Fruit fly (Drosophila melanogaster) whole organism, pupa: Measurements from ENCODE around the gene Desat2.

Source experiments
- CG10348 ChIP-seq: fragments of 200-800 bp; sonication (Bioruptor generic); IDR thresholded peaks from 2 replicates; pipeline ENCODE4 v1.3.6; 2022; ENCODE audit warnings: missing biosample characterization, missing genetic modification characterization
- CG12605 ChIP-seq: fragments of 200-800 bp; sonication (Bioruptor generic); IDR thresholded peaks from 2 replicates; pipeline ENCODE4 v1.3.6; 2022; ENCODE audit warnings: missing biosample characterization, missing genetic modification characterization
- CG13204 ChIP-seq: fragments of 200-800 bp; sonication (Bioruptor generic); optimal IDR thresholded peaks from 2 replicates; lab custom pipeline; 2018; ENCODE audit warnings: missing biosample characterization, mild to moderate bottlenecking, missing genetic modification characterization, moderate library complexity
- CG14655 ChIP-seq: fragments of 200-800 bp; sonication (Bioruptor generic); optimal IDR thresholded peaks from 3 replicates; lab custom pipeline; 2017; ENCODE audit warnings: mild to moderate bottlenecking, missing biosample characterization, missing genetic modification reagents, missing genetic modification characterization
- CG15710 ChIP-seq: fragments of 200-800 bp; sonication (Bioruptor generic); optimal IDR thresholded peaks from 2 replicates; lab custom pipeline; 2018; ENCODE audit warnings: missing biosample characterization, mild to moderate bottlenecking, missing genetic modification characterization, moderate library complexity
- CG17806 ChIP-seq: fragments of 200-800 bp; sonication (Bioruptor generic); optimal IDR thresholded peaks from 2 replicates; lab custom pipeline; 2018; ENCODE audit warnings: missing biosample characterization, mild to moderate bottlenecking, missing genetic modification characterization, moderate library complexity
- CG32121 ChIP-seq: fragments of 200-800 bp; sonication (Bioruptor generic); IDR thresholded peaks from 2 replicates; pipeline ENCODE4 v1.3.6; 2022; ENCODE audit warnings: missing biosample characterization, missing genetic modification characterization
- CG34367 ChIP-seq: fragments of 200-800 bp; sonication (Bioruptor generic); optimal IDR thresholded peaks from 2 replicates; lab custom pipeline; 2018; ENCODE audit warnings: missing biosample characterization, mild to moderate bottlenecking, missing genetic modification characterization
- CG4496 ChIP-seq: fragments of 200-800 bp; sonication (Bioruptor generic); IDR thresholded peaks from 3 replicates; pipeline ENCODE4 v1.3.6; 2022; ENCODE audit warnings: missing biosample characterization, missing genetic modification characterization
- CG8159 ChIP-seq: fragments of 200-800 bp; sonication (Bioruptor generic); optimal IDR thresholded peaks from 3 replicates; lab custom pipeline; 2018; ENCODE audit warnings: missing biosample characterization, mild to moderate bottlenecking, missing genetic modification characterization, moderate library complexity
- CG8301 ChIP-seq: fragments of 200-800 bp; sonication (Bioruptor generic); optimal IDR thresholded peaks from 2 replicates; lab custom pipeline; 2018; ENCODE audit warnings: missing biosample characterization, mild to moderate bottlenecking, missing genetic modification characterization
- CG9948 ChIP-seq: fragments of 200-800 bp; sonication (Bioruptor generic); optimal IDR thresholded peaks from 2 replicates; lab custom pipeline; 2018; ENCODE audit warnings: missing biosample characterization, mild to moderate bottlenecking, missing genetic modification characterization, moderate library complexity
- D1 ChIP-seq: fragments of 200-800 bp; sonication (Bioruptor generic); optimal IDR thresholded peaks from 2 replicates; lab custom pipeline; 2018; ENCODE audit warnings: missing biosample characterization, mild to moderate bottlenecking, missing genetic modification characterization, moderate library complexity
- EcR ChIP-seq: fragments of 200-800 bp; sonication (Bioruptor generic); optimal IDR thresholded peaks from 3 replicates; lab custom pipeline; 2019; ENCODE audit warnings: missing biosample characterization, missing genetic modification characterization, mild to moderate bottlenecking, moderate library complexity, missing genetic modification reagents
- Ets98B ChIP-seq: fragments of 200-800 bp; sonication (Bioruptor generic); IDR thresholded peaks from 2 replicates; pipeline ENCODE4 v1.3.6; 2022; ENCODE audit warnings: missing biosample characterization, missing genetic modification characterization
- Pif1A ChIP-seq: fragments of 200-800 bp; sonication (Bioruptor generic); optimal IDR thresholded peaks from 3 replicates; lab custom pipeline; 2016; ENCODE audit warnings: missing biosample characterization, missing genetic modification characterization
- Pif1B ChIP-seq: fragments of 200-800 bp; sonication (Bioruptor generic); optimal IDR thresholded peaks from 3 replicates; lab custom pipeline; 2016; ENCODE audit warnings: missing biosample characterization, missing genetic modification characterization
- Snoo ChIP-seq: fragments of 200-800 bp; sonication (Bioruptor generic); optimal IDR thresholded peaks from 3 replicates; lab custom pipeline; 2017; ENCODE audit warnings: missing biosample characterization, mild to moderate bottlenecking, missing genetic modification characterization, inconsistent platforms
- fd96Ca ChIP-seq: fragments of 200-800 bp; sonication (Bioruptor generic); IDR thresholded peaks from 3 replicates; pipeline ENCODE4 v1.3.6; 2022; ENCODE audit warnings: missing biosample characterization, missing genetic modification characterization
- gl ChIP-seq: fragments of 200-800 bp; sonication (Bioruptor generic); optimal IDR thresholded peaks from 2 replicates; lab custom pipeline; 2018; ENCODE audit warnings: missing biosample characterization, mild to moderate bottlenecking, missing genetic modification characterization
- rn ChIP-seq: fragments of 200-800 bp; sonication (Bioruptor generic); IDR thresholded peaks from 2 replicates; pipeline ENCODE4 v1.3.6; 2022; ENCODE audit warnings: missing biosample characterization, missing genetic modification characterization

The Desat2 gene

DNA sequence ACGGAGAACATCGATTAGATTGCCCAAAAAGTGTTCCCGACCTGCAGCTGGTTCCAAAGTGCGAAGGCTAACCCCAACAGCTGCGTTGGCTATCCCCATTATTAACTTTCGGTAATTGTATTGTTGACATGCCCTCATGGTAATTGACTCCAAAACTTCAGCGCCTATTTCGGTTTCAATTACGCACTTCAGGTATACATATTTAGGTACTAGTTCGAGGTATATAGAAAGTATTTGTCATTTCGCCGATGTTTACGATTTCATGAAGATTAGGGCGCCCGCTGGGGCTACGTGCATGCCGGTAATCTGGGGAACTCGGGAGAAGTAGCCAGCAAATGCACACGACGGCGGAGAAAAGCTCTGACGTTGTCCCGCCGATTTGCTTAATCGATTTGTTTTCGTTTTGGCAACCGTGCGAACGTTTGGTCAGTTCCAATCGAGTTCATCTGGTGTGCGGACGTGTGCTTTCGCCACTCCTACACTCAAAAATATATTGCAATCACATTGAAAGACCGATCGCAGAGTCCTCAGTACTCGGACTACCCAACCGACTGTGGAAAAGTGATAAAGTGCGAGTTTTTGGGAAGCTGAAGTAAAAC is 5.1 kb downstream of the Desat2 start:
- TF ChIP-seq CG4496 (GFP tag; lab: Robert Waterston, UW): peak; percentile 32; the same call in 1 of the 3 replicates
- TF ChIP-seq CG8301 (tag; lab: Kevin White, UChicago): no peak
- TF ChIP-seq D1 (tag; lab: Kevin White, UChicago): no peak
- TF ChIP-seq Ets98B (GFP tag; lab: Robert Waterston, UW): peak; percentile 20; the same call in 1 of the 2 replicates

DNA sequence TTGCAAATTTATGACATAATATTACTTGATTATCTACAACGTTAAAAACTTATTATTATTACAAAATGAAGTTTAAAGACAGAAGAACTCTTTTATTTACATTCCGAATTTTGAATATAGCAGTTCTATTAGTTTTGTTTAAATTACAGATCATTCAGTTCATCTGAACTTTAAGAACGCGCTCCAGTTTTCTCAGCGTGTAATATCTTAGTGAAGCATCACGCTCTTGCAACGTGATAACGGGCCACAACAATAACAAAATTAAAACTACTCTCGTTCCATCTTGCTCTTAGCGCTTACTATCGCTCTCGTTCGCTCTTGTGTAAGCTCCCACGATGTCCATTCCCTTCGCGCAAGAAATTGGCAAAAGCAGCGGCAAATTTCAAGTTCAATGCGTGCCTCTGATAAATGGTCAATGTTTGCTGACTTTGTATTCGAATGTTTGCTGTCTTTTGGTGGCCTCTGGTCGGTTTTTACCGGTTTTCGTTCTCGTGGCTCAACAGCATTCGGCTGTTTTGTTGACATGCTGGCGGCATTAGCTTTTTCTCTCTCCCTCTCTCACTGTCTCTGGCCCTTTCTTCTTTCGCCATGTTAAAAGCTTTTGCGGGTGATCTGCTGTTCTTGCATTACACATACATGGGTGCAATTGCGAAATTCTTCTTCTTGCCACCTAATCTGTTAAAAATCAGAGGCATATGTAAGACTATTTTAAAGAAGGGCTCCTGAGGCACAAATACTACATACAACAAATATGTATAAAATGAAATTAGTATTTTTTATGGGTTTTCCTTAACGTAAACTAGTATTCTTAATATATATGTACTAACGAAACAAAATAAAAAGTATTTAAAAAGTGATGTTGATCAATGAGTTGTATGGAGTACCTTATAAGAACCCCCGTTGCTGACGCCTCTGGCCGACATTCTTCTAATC is 6.8 kb downstream of the Desat2 start:
- no peak for TF ChIP-seq rn (GFP tag; lab: Robert Waterston, UW)
- TF ChIP-seq CG17806 (tag; lab: Kevin White, UChicago): peak; percentile 46
- no peak for TF ChIP-seq Ets98B (GFP tag; lab: Robert Waterston, UW)
- TF ChIP-seq CG8301 (tag; lab: Kevin White, UChicago): peak; percentile 70
- peak; percentile 62 for TF ChIP-seq EcR (GFP tag; lab: Kevin White, UChicago)
- peak; percentile 0 for TF ChIP-seq Pif1B
- TF ChIP-seq Pif1A: peak; percentile 55
- peak; percentile 22 for TF ChIP-seq gl (tag; lab: Kevin White, UChicago)
- TF ChIP-seq CG9948 (tag; lab: Kevin White, UChicago): peak; percentile 55
- TF ChIP-seq CG4496 (GFP tag; lab: Robert Waterston, UW): peak; percentile 61; the same call in 2 of the 3 replicates
- no peak for TF ChIP-seq CG10348
- TF ChIP-seq CG8159 (tag; lab: Kevin White, UChicago): peak; percentile 63
- TF ChIP-seq CG32121: peak; percentile 57; the same call in 1 of the 2 replicates
- TF ChIP-seq CG14655 (GFP tag; lab: Kevin White, UChicago): peak; percentile 76
- peak; percentile 45 for TF ChIP-seq D1 (tag; lab: Kevin White, UChicago)
- no peak for TF ChIP-seq Snoo (tag; lab: Kevin White, UChicago)
- no peak for TF ChIP-seq CG34367 (tag; lab: Kevin White, UChicago)
- peak; percentile 28 for TF ChIP-seq CG15710 (tag; lab: Kevin White, UChicago)
- no peak; the same call in 2 of the 3 replicates for TF ChIP-seq fd96Ca
- no peak for TF ChIP-seq CG13204 (GFP tag; lab: Kevin White, UChicago)
- TF ChIP-seq CG12605: peak; percentile 55

DNA sequence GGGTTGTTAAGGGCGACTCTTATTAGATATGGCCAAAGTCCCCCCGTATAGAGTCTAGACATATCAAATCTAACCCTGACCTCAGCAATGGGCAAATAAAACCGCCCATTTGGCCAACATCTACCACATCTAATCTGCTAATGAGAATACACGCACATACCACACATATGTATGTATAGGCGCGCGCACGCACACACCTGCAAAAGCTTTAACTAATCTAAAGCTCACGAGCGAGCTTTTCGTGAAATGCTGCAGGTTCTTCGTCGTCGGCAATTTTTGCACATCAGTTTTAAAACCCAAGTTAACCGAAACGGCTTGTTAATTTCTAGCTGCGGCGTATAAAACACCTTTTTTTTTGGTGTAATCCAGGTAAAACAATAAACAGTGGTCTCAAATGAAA is 7.7 kb downstream of the Desat2 start:
- TF ChIP-seq Snoo (tag; lab: Kevin White, UChicago): no peak
- no peak for TF ChIP-seq Pif1A
- TF ChIP-seq fd96Ca: no peak
- TF ChIP-seq CG17806 (tag; lab: Kevin White, UChicago): no peak
- TF ChIP-seq CG12605: no peak
- TF ChIP-seq gl (tag; lab: Kevin White, UChicago): no peak
- no peak for TF ChIP-seq Ets98B (GFP tag; lab: Robert Waterston, UW)
- no peak for TF ChIP-seq EcR (GFP tag; lab: Kevin White, UChicago)
- TF ChIP-seq CG14655 (GFP tag; lab: Kevin White, UChicago): no peak
- TF ChIP-seq CG32121: no peak
- no peak for TF ChIP-seq CG15710 (tag; lab: Kevin White, UChicago)
- no peak for TF ChIP-seq CG10348
- TF ChIP-seq CG8159 (tag; lab: Kevin White, UChicago): no peak
- TF ChIP-seq CG4496 (GFP tag; lab: Robert Waterston, UW): no peak
- no peak for TF ChIP-seq rn (GFP tag; lab: Robert Waterston, UW)
- no peak for TF ChIP-seq Pif1B
- no peak for TF ChIP-seq CG9948 (tag; lab: Kevin White, UChicago)
- TF ChIP-seq, all 21 proteins: peak for 0

DNA sequence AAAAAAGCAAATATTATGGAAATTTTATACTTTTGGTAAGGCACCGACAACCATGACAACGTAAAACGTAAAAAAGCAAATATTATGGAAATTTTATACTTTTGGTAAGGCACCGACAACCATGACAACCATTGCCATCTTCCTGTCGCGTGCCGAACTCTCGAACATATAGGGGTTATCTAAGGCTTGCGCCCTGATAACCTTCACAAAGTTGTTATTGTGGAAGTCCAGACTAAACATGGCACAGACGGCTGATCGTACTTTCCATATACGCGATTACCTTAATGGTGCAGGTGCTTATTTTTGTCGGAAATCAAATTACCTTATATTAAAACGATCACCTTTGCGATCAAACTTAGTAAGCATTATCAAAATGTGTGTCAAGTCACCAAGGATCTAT is 9.4 kb downstream of the Desat2 start:
- TF ChIP-seq Snoo (tag; lab: Kevin White, UChicago) (no peak), D1 (tag; lab: Kevin White, UChicago) (no peak), fd96Ca (no peak), gl (tag; lab: Kevin White, UChicago) (no peak), CG8159 (tag; lab: Kevin White, UChicago) (no peak), CG13204 (GFP tag; lab: Kevin White, UChicago) (no peak), CG17806 (tag; lab: Kevin White, UChicago) (no peak), CG32121 (no peak), CG34367 (tag; lab: Kevin White, UChicago) (no peak), CG9948 (tag; lab: Kevin White, UChicago) (no peak), CG10348 (no peak), CG15710 (tag; lab: Kevin White, UChicago) (no peak), Pif1A (no peak), Ets98B (GFP tag; lab: Robert Waterston, UW) (no peak), rn (GFP tag; lab: Robert Waterston, UW) (no peak), CG4496 (GFP tag; lab: Robert Waterston, UW) (no peak)

DNA sequence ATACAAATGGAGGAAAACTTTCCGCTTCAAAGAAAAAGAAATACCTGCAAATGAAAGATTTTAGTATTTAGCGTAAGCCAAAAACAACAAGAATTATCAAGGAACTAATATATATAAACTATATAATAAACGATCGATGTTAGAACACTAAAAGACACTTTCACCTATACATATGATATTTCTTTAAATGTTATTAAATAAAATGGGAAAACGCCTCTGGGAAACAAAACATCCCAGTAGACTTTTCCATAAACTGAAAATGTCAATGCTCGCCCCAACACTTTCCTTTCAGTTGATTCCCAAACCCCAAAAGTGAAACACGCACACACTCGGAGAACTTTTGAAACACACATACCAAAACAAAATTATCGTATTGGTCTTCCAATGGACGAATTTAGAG is 11.3 kb downstream of the Desat2 start, which contains the start of gene vrs:
TSS of gene vrs (plus strand) at position 301 of the 400 bp plus-strand sequence.
- TF ChIP-seq Pif1A: no peak
- TF ChIP-seq D1 (tag; lab: Kevin White, UChicago): no peak
- no peak for TF ChIP-seq CG9948 (tag; lab: Kevin White, UChicago)
- no peak for TF ChIP-seq CG14655 (GFP tag; lab: Kevin White, UChicago)
- no peak for TF ChIP-seq Ets98B (GFP tag; lab: Robert Waterston, UW)
- TF ChIP-seq CG13204 (GFP tag; lab: Kevin White, UChicago): no peak
- TF ChIP-seq Snoo (tag; lab: Kevin White, UChicago): no peak
- TF ChIP-seq CG15710 (tag; lab: Kevin White, UChicago): no peak
- TF ChIP-seq CG32121: no peak
- TF ChIP-seq CG17806 (tag; lab: Kevin White, UChicago): no peak
- TF ChIP-seq CG8159 (tag; lab: Kevin White, UChicago): no peak
- no peak for TF ChIP-seq rn (GFP tag; lab: Robert Waterston, UW)
- TF ChIP-seq CG34367 (tag; lab: Kevin White, UChicago): no peak
- no peak for TF ChIP-seq CG12605
- TF ChIP-seq CG10348: no peak
- TF ChIP-seq fd96Ca: no peak
- no peak for TF ChIP-seq CG4496 (GFP tag; lab: Robert Waterston, UW)
- TF ChIP-seq gl (tag; lab: Kevin White, UChicago): no peak
- no peak for TF ChIP-seq CG8301 (tag; lab: Kevin White, UChicago)
- no peak for TF ChIP-seq EcR (GFP tag; lab: Kevin White, UChicago)
